Worm (Caenorhabditis elegans) whole organism, L4 larva: ENCODE measurements around the gene scc-3.

Experiments used
- D1046.2 ChIP-seq: fragments of 200-800 bp; sonication (Bioruptor generic); IDR thresholded peaks from 2 replicates; pipeline ENCODE4 v1.3.6; 2022; ENCODE audit warnings: missing genetic modification characterization, missing compliant biosample characterization
- F26F4.8 ChIP-seq: fragments of 200-800 bp; sonication (Bioruptor generic); conservative IDR thresholded peaks from 2 replicates; pipeline ENCODE4 v1.3.6; 2022; ENCODE audit warnings: missing genetic modification characterization, missing compliant biosample characterization
- F44E2.7 ChIP-seq: fragments of 200-800 bp; sonication (Bioruptor generic); IDR thresholded peaks from 2 replicates; pipeline ENCODE4 v2.1.2; 2022; ENCODE audit warnings: missing genetic modification characterization, missing compliant biosample characterization
- F49E8.2 ChIP-seq: sonication (generic microtip); optimal IDR thresholded peaks from 2 replicates; lab custom pipeline; 2016; ENCODE audit warnings: missing compliant biosample characterization, mild to moderate bottlenecking, missing genetic modification characterization, borderline replicate concordance
- T20F7.1 ChIP-seq: fragments of 200-800 bp; sonication (Bioruptor generic); optimal IDR thresholded peaks from 2 replicates; lab custom pipeline; 2018; ENCODE audit warnings: mild to moderate bottlenecking, missing genetic modification characterization, missing compliant biosample characterization
- T26A8.4 ChIP-seq: fragments of 200-800 bp; sonication (Bioruptor generic); IDR thresholded peaks from 2 replicates; pipeline ENCODE4 v1.3.6; 2022; ENCODE audit warnings: missing genetic modification characterization, missing compliant biosample characterization
- Y105C5A.15 ChIP-seq: fragments of 200-800 bp; sonication (Bioruptor generic); IDR thresholded peaks from 2 replicates; pipeline ENCODE4 v1.3.6; 2022; ENCODE audit warnings: missing genetic modification characterization, missing compliant biosample characterization
- Y48G9A.11 ChIP-seq: fragments of 200-800 bp; sonication (Bioruptor generic); IDR thresholded peaks from 2 replicates; pipeline ENCODE4 v1.3.6; 2022; ENCODE audit warnings: missing genetic modification reagents, missing genetic modification characterization, missing compliant biosample characterization
- Y5F2A.4 ChIP-seq: fragments of 200-800 bp; sonication (Bioruptor generic); optimal IDR thresholded peaks from 2 replicates; lab custom pipeline; 2018; ENCODE audit warnings: mild to moderate bottlenecking, missing genetic modification characterization, missing compliant biosample characterization
- Y75B8A.6 ChIP-seq: fragments of 200-800 bp; sonication (Bioruptor generic); IDR thresholded peaks from 2 replicates; pipeline ENCODE4 v1.3.6; 2022; ENCODE audit warnings: missing genetic modification reagents, missing genetic modification characterization, missing compliant biosample characterization
- ZK337.2 ChIP-seq: fragments of 200-800 bp; sonication (Bioruptor generic); IDR thresholded peaks from 2 replicates; pipeline ENCODE4 v1.3.6; 2022; ENCODE audit warnings: missing genetic modification reagents, missing genetic modification characterization, missing compliant biosample characterization
- aha-1 ChIP-seq: fragments of 150-350 bp; peaks from one replicate; lab custom pipeline; 2014; ENCODE audit warnings: missing biosample characterization, missing genetic modification characterization
- ama-1 ChIP-seq: fragments of 150-350 bp; optimal IDR thresholded peaks from 2 replicates; lab custom pipeline; 2014; ENCODE audit warnings: inconsistent platforms, mixed read lengths
- attf-4 ChIP-seq: sonication (generic microtip); optimal IDR thresholded peaks from 3 replicates; lab custom pipeline; 2017; ENCODE audit warnings: missing biosample characterization, missing genetic modification characterization
- ceh-28 ChIP-seq: fragments of 150-350 bp; optimal IDR thresholded peaks from 2 replicates; lab custom pipeline; 2014; ENCODE audit warnings: missing biosample characterization, missing genetic modification reagents, missing genetic modification characterization
- ceh-44 ChIP-seq: fragments of 200-800 bp; sonication (Bioruptor generic); IDR thresholded peaks from 2 replicates; pipeline ENCODE4 v1.3.6; 2022; ENCODE audit warnings: missing genetic modification reagents, missing genetic modification characterization, missing compliant biosample characterization
- cey-2 ChIP-seq: sonication (generic microtip); optimal IDR thresholded peaks from 3 replicates; lab custom pipeline; 2017; ENCODE audit warnings: missing genetic modification characterization, mild to moderate bottlenecking, missing compliant biosample characterization, antibody characterized with exemption, borderline replicate concordance; ENCODE audit not compliant: insufficient read depth
- dpl-1 ChIP-seq: fragments of 150-350 bp; optimal IDR thresholded peaks from 2 replicates; lab custom pipeline; 2014; ENCODE audit warnings: missing biosample characterization, missing genetic modification reagents, missing genetic modification characterization
- dve-1 ChIP-seq: sonication (generic microtip); optimal IDR thresholded peaks from 2 replicates; lab custom pipeline; 2017; ENCODE audit warnings: antibody characterized with exemption, mild to moderate bottlenecking, missing genetic modification characterization, missing compliant biosample characterization; ENCODE audit not compliant: insufficient read depth
- egl-27 ChIP-seq: sonication (generic microtip); optimal IDR thresholded peaks from 3 replicates; lab custom pipeline; 2017; ENCODE audit warnings: missing biosample characterization, missing genetic modification reagents, missing genetic modification characterization
- fkh-10 ChIP-seq: fragments of 150-350 bp; optimal IDR thresholded peaks from 2 replicates; lab custom pipeline; 2014; ENCODE audit warnings: missing biosample characterization, missing genetic modification reagents, missing genetic modification characterization
- gei-8 ChIP-seq: fragments of 200-800 bp; sonication (Bioruptor generic); optimal IDR thresholded peaks from 2 replicates; lab custom pipeline; 2018; ENCODE audit warnings: mild to moderate bottlenecking, missing genetic modification characterization, missing compliant biosample characterization
- hlh-30 ChIP-seq: sonication (generic microtip); optimal IDR thresholded peaks from 2 replicates; lab custom pipeline; 2017; ENCODE audit warnings: antibody characterized with exemption, mild to moderate bottlenecking, missing genetic modification characterization, missing compliant biosample characterization; ENCODE audit not compliant: insufficient read depth
- hmg-1.1 ChIP-seq: fragments of 200-800 bp; sonication (Bioruptor generic); IDR thresholded peaks from 2 replicates; pipeline ENCODE4 v1.3.6; 2022; ENCODE audit warnings: missing genetic modification reagents, missing genetic modification characterization, missing compliant biosample characterization
- lin-13 ChIP-seq: fragments of 150-350 bp; optimal IDR thresholded peaks from 2 replicates; lab custom pipeline; 2014; ENCODE audit warnings: missing biosample characterization, missing genetic modification reagents, missing genetic modification characterization
- lin-38 ChIP-seq: fragments of 200-800 bp; sonication (Bioruptor generic); IDR thresholded peaks from 2 replicates; pipeline ENCODE4 v1.3.6; 2022; ENCODE audit warnings: missing genetic modification reagents, missing genetic modification characterization, missing compliant biosample characterization
- lir-3 ChIP-seq: sonication (generic microtip); optimal IDR thresholded peaks from 2 replicates; lab custom pipeline; 2016; ENCODE audit warnings: mild to moderate bottlenecking, missing genetic modification characterization, missing compliant biosample characterization
- lsy-2 ChIP-seq, 2 experiments: fragments of 150-350 bp in 1 of 2; sonication (generic microtip) in 1 of 2; optimal IDR thresholded peaks; 2 replicates each; lab custom pipeline; 2014 to 2017; ENCODE audit warnings: missing biosample characterization in 2 of 2, missing genetic modification characterization in 2 of 2
- madf-5 ChIP-seq, 2 experiments: fragments of 200-800 bp; sonication (Bioruptor generic); IDR thresholded peaks; 2 replicates each; pipeline ENCODE4 v1.3.6; 2022; ENCODE audit warnings: missing compliant biosample characterization in 2 of 2, missing genetic modification characterization in 2 of 2
- madf-9 ChIP-seq: fragments of 200-800 bp; sonication (Bioruptor generic); conservative IDR thresholded peaks from 2 replicates; pipeline ENCODE4 v1.3.6; 2022; ENCODE audit warnings: missing genetic modification reagents, missing genetic modification characterization, missing compliant biosample characterization
- mdt-29 ChIP-seq: fragments of 200-800 bp; sonication (Bioruptor generic); IDR thresholded peaks from 2 replicates; pipeline ENCODE4 v1.3.6; 2022; ENCODE audit warnings: missing genetic modification reagents, missing genetic modification characterization, missing compliant biosample characterization
- mxl-2 ChIP-seq: fragments of 200-800 bp; sonication (Bioruptor generic); conservative IDR thresholded peaks from 2 replicates; pipeline ENCODE4 v1.3.6; 2022; ENCODE audit warnings: missing genetic modification reagents, missing genetic modification characterization, missing compliant biosample characterization
- nhr-10 ChIP-seq: fragments of 150-350 bp; optimal IDR thresholded peaks from 2 replicates; lab custom pipeline; 2014; ENCODE audit warnings: missing biosample characterization, missing genetic modification characterization
- nhr-102 ChIP-seq: sonication (generic microtip); optimal IDR thresholded peaks from 2 replicates; lab custom pipeline; 2016; ENCODE audit warnings: mild to moderate bottlenecking, missing genetic modification characterization, moderate library complexity, missing compliant biosample characterization
- nhr-28 ChIP-seq: fragments of 150-350 bp; optimal IDR thresholded peaks from 2 replicates; lab custom pipeline; 2014; ENCODE audit warnings: missing biosample characterization, missing genetic modification characterization
- nhr-41 ChIP-seq: fragments of 200-800 bp; sonication (Bioruptor generic); IDR thresholded peaks from 2 replicates; pipeline ENCODE4 v1.3.6; 2022; ENCODE audit warnings: missing genetic modification reagents, missing genetic modification characterization, missing compliant biosample characterization
- nhr-42 ChIP-seq: fragments of 200-800 bp; sonication (Bioruptor generic); IDR thresholded peaks from 2 replicates; pipeline ENCODE4 v1.3.6; 2022; ENCODE audit warnings: missing genetic modification characterization, missing compliant biosample characterization
- nhr-6 ChIP-seq: fragments of 150-350 bp; optimal IDR thresholded peaks from 2 replicates; lab custom pipeline; 2014; ENCODE audit warnings: missing biosample characterization, missing genetic modification characterization
- nhr-77 ChIP-seq: fragments of 150-350 bp; optimal IDR thresholded peaks from 2 replicates; lab custom pipeline; 2014; ENCODE audit warnings: missing biosample characterization, missing genetic modification characterization
- php-3 ChIP-seq: fragments of 200-800 bp; sonication (Bioruptor generic); IDR thresholded peaks from 2 replicates; pipeline ENCODE4 v1.3.6; 2022; ENCODE audit warnings: missing genetic modification reagents, missing genetic modification characterization, missing compliant biosample characterization
- pqm-1 ChIP-seq: sonication (generic microtip); optimal IDR thresholded peaks from 2 replicates; lab custom pipeline; 2017; ENCODE audit warnings: missing biosample characterization, missing genetic modification characterization
- rbr-2 ChIP-seq: sonication (generic microtip); optimal IDR thresholded peaks from 2 replicates; lab custom pipeline; 2016; ENCODE audit warnings: missing genotype, missing genetic modification characterization, missing compliant biosample characterization
- saeg-2 ChIP-seq: fragments of 200-800 bp; sonication (Bioruptor generic); IDR thresholded peaks from 2 replicates; pipeline ENCODE4 v1.3.6; 2022; ENCODE audit warnings: missing genetic modification reagents, missing genetic modification characterization, missing compliant biosample characterization
- sdz-12 ChIP-seq: fragments of 200-800 bp; sonication (Bioruptor generic); optimal IDR thresholded peaks from 2 replicates; lab custom pipeline; 2018; ENCODE audit warnings: mild to moderate bottlenecking, missing genetic modification characterization, missing compliant biosample characterization
- snpc-1.2 ChIP-seq: fragments of 200-800 bp; sonication (Bioruptor generic); IDR thresholded peaks from 2 replicates; pipeline ENCODE4 v1.3.6; 2022; ENCODE audit warnings: missing genetic modification reagents, missing genetic modification characterization, missing compliant biosample characterization
- snpc-4 ChIP-seq: fragments of 150-350 bp; optimal IDR thresholded peaks from 2 replicates; lab custom pipeline; 2014; ENCODE audit warnings: missing biosample characterization, missing genetic modification characterization
- spr-1 ChIP-seq: sonication (generic microtip); optimal IDR thresholded peaks from 2 replicates; lab custom pipeline; 2016; ENCODE audit warnings: mild to moderate bottlenecking, missing genetic modification characterization, missing compliant biosample characterization
- spr-3 ChIP-seq: fragments of 200-800 bp; sonication (Bioruptor generic); optimal IDR thresholded peaks from 2 replicates; lab custom pipeline; 2018; ENCODE audit warnings: mild to moderate bottlenecking, missing genetic modification characterization, missing compliant biosample characterization
- unc-62 ChIP-seq, 3 experiments: fragments of 150-350 bp in 1 of 3; sonication (generic microtip); optimal IDR thresholded peaks in 2 of 3; peaks in 1 of 3; 1 replicate in 1 of 3; 2 replicates in 2 of 3; lab custom pipeline; 2014 to 2017; ENCODE audit warnings: missing biosample characterization in 3 of 3, missing genetic modification characterization in 3 of 3, missing genetic modification reagents in 3 of 3, missing genotype in 1 of 3
- vab-7 ChIP-seq: fragments of 200-800 bp; sonication (Bioruptor generic); IDR thresholded peaks from 2 replicates; pipeline ENCODE4 v1.3.6; 2022; ENCODE audit warnings: missing genetic modification reagents, missing genetic modification characterization, missing compliant biosample characterization
- zfp-2 ChIP-seq: sonication (generic microtip); optimal IDR thresholded peaks from 2 replicates; lab custom pipeline; 2016; ENCODE audit warnings: mild to moderate bottlenecking, missing genetic modification characterization, missing compliant biosample characterization
- zip-2 ChIP-seq: fragments of 150-350 bp; optimal IDR thresholded peaks from 2 replicates; lab custom pipeline; 2014; ENCODE audit warnings: missing biosample characterization, missing genetic modification characterization

scc-3 gene

ce11 chrV:12795196-12795595, 31.5 kb downstream of the scc-3 start, which contains the start of gene ugt-4:
Gene ugt-4 (minus strand): TSS chrV:12795336.
- TF ChIP-seq F44E2.7 (GFP tag; lab: Robert Waterston, UW) (no peak), ZK337.2 (GFP tag; lab: Robert Waterston, UW) (no peak), Y75B8A.6 (GFP tag; lab: Robert Waterston, UW) (no peak), Y105C5A.15 (no peak), D1046.2 (no peak), egl-27 (tag; lab: Kevin White, UChicago) (no peak), dve-1 (tag; lab: Kevin White, UChicago) (peak; percentile 67), mxl-2 (no peak), nhr-10 (no peak), nhr-6 (tag; lab: Kevin White, UChicago) (no peak), dpl-1 (no peak), lin-13 (GFP tag; lab: Kevin White, UChicago) (no peak), rbr-2 (tag; lab: Kevin White, UChicago) (no peak), F26F4.8 (GFP tag; lab: Robert Waterston, UW) (no peak), php-3 (GFP tag; lab: Robert Waterston, UW) (0 out of 2 replicates have a peak, but pooled peaks have one; percentile 6), snpc-1.2 (GFP tag; lab: Robert Waterston, UW) (no peak), spr-3 (no peak), nhr-41 (GFP tag; lab: Robert Waterston, UW) (no peak), lsy-2 (tag; optimal IDR thresholded peaks at IDR 0.05; lab: Kevin White, UChicago) (no peak), ceh-28 (no peak), spr-1 (tag; lab: Kevin White, UChicago) (no peak), attf-4 (tag; lab: Kevin White, UChicago) (no peak), snpc-4 (tag; lab: Kevin White, UChicago) (no peak), T20F7.1 (GFP tag; lab: Kevin White, UChicago) (peak; percentile 52), hlh-30 (peak; percentile 65), nhr-77 (tag; lab: Kevin White, UChicago) (peak; percentile 53), T26A8.4 (GFP tag; lab: Robert Waterston, UW) (no peak), mdt-29 (GFP tag; lab: Robert Waterston, UW) (no peak), ceh-44 (GFP tag; lab: Robert Waterston, UW) (no peak), madf-5 (GFP tag; IDR thresholded peaks at IDR 0.05; lab: Robert Waterston, UW) (no peak), nhr-42 (GFP tag; lab: Robert Waterston, UW) (no peak), pqm-1 (tag; lab: Kevin White, UChicago) (peak; percentile 49), madf-9 (no peak), vab-7 (no peak), fkh-10 (no peak), ama-1 (lab: Kevin White, UChicago) (no peak), hmg-1.1 (GFP tag; lab: Robert Waterston, UW) (no peak), zfp-2 (no peak), Y5F2A.4 (GFP tag; lab: Kevin White, UChicago) (no peak), zip-2 (tag; lab: Kevin White, UChicago) (no peak), sdz-12 (no peak), unc-62 (GFP tag; optimal IDR thresholded peaks at IDR 0.05 in 1 of 2; lab: Kevin White, UChicago) (peak in 1 of 2 experiments; percentile 80), unc-62 (tag; optimal IDR thresholded peaks at IDR 0.05; lab: Kevin White, UChicago) (no peak), cey-2 (tag; lab: Kevin White, UChicago) (no peak), nhr-102 (no peak), F49E8.2 (tag; lab: Kevin White, UChicago) (no peak), saeg-2 (GFP tag; lab: Robert Waterston, UW) (no peak), Y48G9A.11 (GFP tag; lab: Robert Waterston, UW) (no peak), nhr-28 (peak; percentile 75), gei-8 (GFP tag; lab: Kevin White, UChicago) (no peak), aha-1 (tag; lab: Kevin White, UChicago) (no peak), lin-38 (GFP tag; lab: Robert Waterston, UW) (no peak), lir-3 (no peak)
